Worm (Caenorhabditis elegans) whole organism, L3 larva: ENCODE measurements around the gene ZC443.1.

Source experiments
- R02D3.7 ChIP-seq: fragments of 150-350 bp; optimal IDR thresholded peaks from 2 replicates; lab custom pipeline; 2014; ENCODE audit warnings: missing biosample characterization, missing genetic modification characterization
- egl-27 ChIP-seq: sonication (generic microtip); optimal IDR thresholded peaks from 4 replicates; lab custom pipeline; 2017; ENCODE audit warnings: missing biosample characterization, missing genetic modification reagents, missing genetic modification characterization
- elt-1 ChIP-seq: fragments of 150-350 bp; optimal IDR thresholded peaks from 2 replicates; lab custom pipeline; 2014; ENCODE audit warnings: missing biosample characterization, missing genetic modification characterization
- elt-3 ChIP-seq, 3 experiments: fragments of 150-350 bp in 1 of 3; sonication (generic microtip) in 2 of 3; optimal IDR thresholded peaks; 2 replicates in 2 of 3; 4 replicates in 1 of 3; lab custom pipeline; 2014 to 2017; ENCODE audit warnings: missing biosample characterization in 3 of 3, missing genetic modification characterization in 3 of 3
- jun-1 ChIP-seq: fragments of 150-350 bp; optimal IDR thresholded peaks from 2 replicates; lab custom pipeline; 2014; ENCODE audit warnings: missing biosample characterization, missing genetic modification reagents, missing genetic modification characterization
- nfya-1 ChIP-seq: sonication (generic microtip); optimal IDR thresholded peaks from 2 replicates; lab custom pipeline; 2017; ENCODE audit warnings: missing genetic modification characterization, mild to moderate bottlenecking, missing compliant biosample characterization, antibody characterized with exemption, moderate library complexity; ENCODE audit not compliant: insufficient read depth
- nhr-11 ChIP-seq: fragments of 150-350 bp; optimal IDR thresholded peaks from 2 replicates; lab custom pipeline; 2014; ENCODE audit warnings: missing biosample characterization, missing genetic modification characterization
- nhr-25 ChIP-seq: sonication (generic microtip); optimal IDR thresholded peaks from 2 replicates; lab custom pipeline; 2017; ENCODE audit warnings: missing biosample characterization, missing genetic modification characterization
- nhr-28 ChIP-seq: fragments of 150-350 bp; optimal IDR thresholded peaks from 2 replicates; lab custom pipeline; 2014; ENCODE audit warnings: missing biosample characterization, missing genetic modification characterization
- nhr-76 ChIP-seq: fragments of 150-350 bp; sonication (generic microtip); optimal IDR thresholded peaks from 5 replicates; lab custom pipeline; 2014; ENCODE audit warnings: missing biosample characterization, missing genetic modification characterization

ce11 chrV:12822065-12822464, 12.2 kb upstream of the ZC443.1 start:
- TF ChIP-seq elt-3 (tag; optimal IDR thresholded peaks at IDR 0.05; lab: Kevin White, UChicago) (no peak), nhr-25 (tag; lab: Kevin White, UChicago) (no peak), nhr-11 (no peak), nhr-28 (tag; lab: Kevin White, UChicago) (no peak), jun-1 (tag; lab: Kevin White, UChicago) (peak; percentile 26), R02D3.7 (tag; lab: Kevin White, UChicago) (no peak), nhr-76 (tag; lab: Kevin White, UChicago) (no peak), elt-1 (no peak), nfya-1 (tag; lab: Kevin White, UChicago) (no peak), egl-27 (no peak)
